Fruit fly (Drosophila melanogaster) Kc167 (cell line): ENCODE measurements around the gene CG31600.

Experiments used
- Myc ChIP-seq: fragments of >200 bp; optimal IDR thresholded peaks from 2 replicates; lab custom pipeline; 2017; ENCODE audit warnings: missing external identifiers
- Sin3A ChIP-seq: fragments of >200 bp; optimal IDR thresholded peaks from 2 replicates; lab custom pipeline; 2018; ENCODE audit warnings: missing external identifiers
- h ChIP-seq: fragments of >200 bp; optimal IDR thresholded peaks from 3 replicates; lab custom pipeline; 2018; ENCODE audit warnings: missing external identifiers
- insv ChIP-seq: fragments of >200 bp; optimal IDR thresholded peaks from 3 replicates; lab custom pipeline; 2018; ENCODE audit warnings: missing external identifiers
- psq ChIP-seq: fragments of >200 bp; optimal IDR thresholded peaks from 2 replicates; lab custom pipeline; 2017; ENCODE audit warnings: missing external identifiers
- ttk ChIP-seq: sonication (Bioruptor generic); optimal IDR thresholded peaks from 2 replicates; lab custom pipeline; 2017; ENCODE audit warnings: missing external identifiers

Gene CG31600

DNA sequence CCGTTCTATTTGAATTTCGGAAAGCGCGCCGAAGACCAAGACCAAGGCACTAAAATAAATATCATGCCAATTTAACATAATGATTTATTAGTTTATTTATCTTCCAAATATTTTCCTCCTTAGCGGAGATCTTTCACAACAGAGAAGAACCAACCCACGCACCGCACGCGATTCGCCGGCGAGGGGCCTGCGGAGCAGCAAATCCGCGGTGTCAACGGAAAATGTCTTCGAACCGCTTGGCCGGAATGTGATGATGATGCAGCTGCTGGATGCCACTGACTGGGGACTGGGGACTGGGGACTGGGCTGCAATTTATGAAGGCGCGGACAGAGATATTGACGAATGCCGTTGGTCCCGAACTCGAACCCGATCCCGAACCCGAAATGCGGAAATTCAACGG is 27.6 kb downstream of the CG31600 start:
- TF ChIP-seq ttk (lab: Kevin White, UChicago) (no peak), Myc (lab: Kevin White, UChicago) (no peak), insv (lab: Kevin White, UChicago) (no peak), Sin3A (no peak), h (lab: Kevin White, UChicago) (no peak), psq (lab: Kevin White, UChicago) (no peak)

- TF ChIP-seq h (lab: Kevin White, UChicago): no peak
- TF ChIP-seq Myc (lab: Kevin White, UChicago): no peak
- TF ChIP-seq ttk (lab: Kevin White, UChicago): no peak
- no peak for TF ChIP-seq insv (lab: Kevin White, UChicago)
- TF ChIP-seq psq (lab: Kevin White, UChicago): no peak
- no peak for TF ChIP-seq Sin3A
These were observed 28.9 kb downstream of the CG31600 start for dm6 chr2L:21886260-21886659.

- TF ChIP-seq Sin3A (no peak), Myc (lab: Kevin White, UChicago) (no peak), ttk (lab: Kevin White, UChicago) (no peak), psq (lab: Kevin White, UChicago) (no peak), insv (lab: Kevin White, UChicago) (no peak), h (lab: Kevin White, UChicago) (no peak)
These were observed 29.7 kb downstream of the CG31600 start for dm6 chr2L:21885502-21885901.

- TF ChIP-seq psq (lab: Kevin White, UChicago): no peak
- TF ChIP-seq Sin3A: no peak
- no peak for TF ChIP-seq insv (lab: Kevin White, UChicago)
- no peak for TF ChIP-seq ttk (lab: Kevin White, UChicago)
- TF ChIP-seq h (lab: Kevin White, UChicago): no peak
- no peak for TF ChIP-seq Myc (lab: Kevin White, UChicago)
These were observed 33.5 kb downstream of the CG31600 start for dm6 chr2L:21881504-21882124.

DNA sequence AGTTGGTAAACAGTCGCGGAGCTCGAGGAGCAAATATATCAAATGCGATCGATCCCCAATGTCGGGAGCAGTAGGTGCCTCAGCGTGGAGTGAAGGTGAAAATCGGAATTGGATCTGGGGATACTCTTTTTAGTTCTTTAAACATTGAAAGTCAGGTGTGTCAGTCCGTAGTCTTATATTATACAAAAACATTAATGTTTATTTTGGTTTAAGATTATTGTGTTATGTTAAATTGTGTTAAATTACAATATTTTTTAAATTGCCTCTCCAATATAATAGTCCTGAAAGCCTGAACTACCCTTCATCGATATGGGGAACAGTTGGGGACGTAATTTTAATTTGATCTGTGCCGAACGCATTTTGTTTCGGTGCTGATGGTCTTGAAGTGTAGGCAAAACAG is 35.7 kb downstream of the CG31600 start:
- TF ChIP-seq ttk (lab: Kevin White, UChicago) (no peak), h (lab: Kevin White, UChicago) (no peak), Sin3A (no peak), Myc (lab: Kevin White, UChicago) (no peak), insv (lab: Kevin White, UChicago) (no peak), psq (lab: Kevin White, UChicago) (no peak)

- no peak for TF ChIP-seq Sin3A
- TF ChIP-seq Myc (lab: Kevin White, UChicago): no peak
- no peak for TF ChIP-seq h (lab: Kevin White, UChicago)
- no peak for TF ChIP-seq insv (lab: Kevin White, UChicago)
- no peak for TF ChIP-seq psq (lab: Kevin White, UChicago)
- no peak for TF ChIP-seq ttk (lab: Kevin White, UChicago)
These were observed 38.2 kb downstream of the CG31600 start for dm6 chr2L:21877006-21877405.

DNA sequence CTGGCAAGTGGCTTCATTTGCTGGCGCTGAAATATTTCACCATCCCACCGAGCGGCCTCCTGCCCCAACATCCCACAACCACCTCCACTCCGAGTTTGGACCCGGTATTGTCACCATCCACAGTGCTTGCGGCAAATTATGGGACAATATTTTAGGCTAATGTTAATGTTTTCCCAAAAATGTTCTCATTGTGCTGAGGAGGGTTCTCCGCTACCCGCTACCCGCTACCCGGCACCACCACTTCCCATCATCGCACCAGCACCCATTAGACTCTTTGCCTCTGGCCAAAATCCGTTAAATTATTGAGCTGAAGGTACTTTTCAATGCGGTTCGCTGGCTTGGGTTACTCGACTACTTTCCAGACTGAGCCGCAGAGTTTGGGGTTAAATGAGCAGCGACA is 41.5 kb downstream of the CG31600 start:
- TF ChIP-seq psq (lab: Kevin White, UChicago): no peak
- TF ChIP-seq Sin3A: no peak
- TF ChIP-seq Myc (lab: Kevin White, UChicago): no peak

- TF ChIP-seq h (lab: Kevin White, UChicago): no peak
- TF ChIP-seq Myc (lab: Kevin White, UChicago): no peak
- no peak for TF ChIP-seq insv (lab: Kevin White, UChicago)
- no peak for TF ChIP-seq ttk (lab: Kevin White, UChicago)
- no peak for TF ChIP-seq Sin3A
- TF ChIP-seq psq (lab: Kevin White, UChicago): no peak
These were observed 43.5 kb downstream of the CG31600 start for dm6 chr2L:21871708-21872107.

DNA sequence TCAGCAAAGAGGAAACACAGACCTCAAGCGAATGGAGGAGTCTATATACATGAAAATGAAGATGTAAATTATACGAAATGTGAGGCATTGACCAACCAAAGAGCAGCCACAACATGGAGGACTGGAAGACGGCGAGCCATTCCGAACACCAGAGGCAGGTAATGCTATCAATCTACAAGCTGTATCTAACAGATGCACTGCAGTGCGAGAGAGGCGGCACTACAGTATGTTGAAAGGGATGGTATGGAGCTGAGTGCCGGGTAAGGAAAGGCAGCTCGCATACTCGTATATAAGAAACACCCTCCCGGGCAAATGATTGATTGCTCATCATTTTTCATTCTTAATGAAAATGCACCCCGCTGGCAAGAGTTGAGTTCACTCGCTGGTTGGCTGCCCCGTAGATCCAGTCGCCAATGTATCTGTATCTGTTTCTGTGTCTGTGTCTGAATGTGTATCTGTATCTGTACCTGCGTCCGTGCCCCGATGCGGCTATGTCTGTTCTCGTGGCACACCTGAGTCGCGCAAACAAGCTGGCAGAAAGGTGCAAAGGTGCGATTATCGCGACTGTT is 46.4 kb downstream of the CG31600 start:
- no peak for TF ChIP-seq insv (lab: Kevin White, UChicago)
- no peak for TF ChIP-seq h (lab: Kevin White, UChicago)
- no peak for TF ChIP-seq Myc (lab: Kevin White, UChicago)
- TF ChIP-seq psq (lab: Kevin White, UChicago): no peak
- no peak for TF ChIP-seq ttk (lab: Kevin White, UChicago)
- TF ChIP-seq Sin3A: no peak

dm6 chr2L:21867040-21867981 is 47.8 kb downstream of the CG31600 start:
- TF ChIP-seq ttk (lab: Kevin White, UChicago): no peak

DNA sequence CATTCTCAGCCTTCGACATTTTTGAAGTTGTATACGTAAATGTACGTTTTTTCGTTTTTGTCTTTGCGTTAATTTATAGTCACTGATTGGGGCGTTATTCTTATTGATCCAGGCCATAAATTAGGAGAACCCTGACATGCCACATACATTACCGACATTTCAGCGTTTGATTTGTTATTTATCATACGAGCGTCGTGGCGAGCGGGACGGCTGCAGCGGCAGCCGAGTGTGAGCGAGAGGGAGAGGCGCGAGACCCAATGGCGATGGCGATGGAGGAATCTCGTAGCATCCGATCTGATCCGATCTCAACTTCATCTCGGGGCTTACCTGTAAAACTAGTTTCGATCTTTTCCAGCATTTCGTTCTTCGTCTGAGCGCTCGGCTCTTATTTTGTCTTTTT is 48.8 kb downstream of the CG31600 start:
- no peak for TF ChIP-seq h (lab: Kevin White, UChicago)
- TF ChIP-seq Myc (lab: Kevin White, UChicago): no peak
- TF ChIP-seq Sin3A: no peak
- TF ChIP-seq psq (lab: Kevin White, UChicago): no peak
- TF ChIP-seq ttk (lab: Kevin White, UChicago): no peak
- no peak for TF ChIP-seq insv (lab: Kevin White, UChicago)
